Worm (Caenorhabditis elegans): ENCODE data around the gene sup-9.

Gene sup-9

ce11 chrII:2734735-2735134, 47.9 kb upstream of the sup-9 start (continued):
- TF ChIP-seq cey-2 (tag; optimal IDR thresholded peaks at IDR 0.05; ENCODE audit: borderline replicate concordance, insufficient read depth) (no peak), aha-1 (tag) (peak; percentile 70), aly-2 (tag; optimal IDR thresholded peaks at IDR 0.05) (no peak), daf-19 (GFP tag; conservative IDR thresholded peaks at IDR 0.05) (no peak), lin-13 (GFP tag; optimal IDR thresholded peaks at IDR 0.05) (no peak), ztf-7 (tag; optimal IDR thresholded peaks at IDR 0.05) (no peak), ZK337.2 (GFP tag; IDR thresholded peaks at IDR 0.05) (no peak), egl-27 (tag; optimal IDR thresholded peaks at IDR 0.05) (no peak), egl-43 (GFP tag; IDR thresholded peaks at IDR 0.05) (0 out of 2 replicates have a peak, but pooled peaks have one; percentile 7), sdz-12 (GFP tag; optimal IDR thresholded peaks at IDR 0.05) (no peak), nhr-42 (GFP tag; IDR thresholded peaks at IDR 0.05) (no peak), unc-62 (GFP tag; optimal IDR thresholded peaks at IDR 0.05 in 1 of 2) (peak in 1 of 2 experiments; percentile 47), unc-62 (tag; optimal IDR thresholded peaks at IDR 0.05) (no peak), nhr-41 (GFP tag; IDR thresholded peaks at IDR 0.05) (no peak), hlh-30 (tag; optimal IDR thresholded peaks at IDR 0.05; ENCODE audit: insufficient read depth) (peak; percentile 46), nhr-77 (tag; optimal IDR thresholded peaks at IDR 0.05) (no peak), snpc-4 (tag; optimal IDR thresholded peaks at IDR 0.05) (no peak), dve-1 (tag; optimal IDR thresholded peaks at IDR 0.05; ENCODE audit: insufficient read depth) (no peak), fkh-10 (GFP tag; optimal IDR thresholded peaks at IDR 0.05) (no peak), Y75B8A.6 (GFP tag; IDR thresholded peaks at IDR 0.05) (no peak), mdt-29 (GFP tag; IDR thresholded peaks at IDR 0.05) (no peak), ceh-32 (tag; optimal IDR thresholded peaks at IDR 0.05; ENCODE audit: poor library complexity) (no peak), R02D3.7 (tag; optimal IDR thresholded peaks at IDR 0.05) (no peak), dmd-9 (GFP tag; IDR thresholded peaks at IDR 0.05) (0 out of 2 replicates have a peak, but pooled peaks have one; percentile 44), php-3 (GFP tag; IDR thresholded peaks at IDR 0.05) (no peak), mes-2 (tag; optimal IDR thresholded peaks at IDR 0.05; ENCODE audit: poor library complexity, severe bottlenecking) (peak; percentile 59), tag-97 (GFP tag; IDR thresholded peaks at IDR 0.05) (no peak), skn-1 (tag; optimal IDR thresholded peaks at IDR 0.05) (no peak), mxl-3 (GFP tag; optimal IDR thresholded peaks at IDR 0.05) (no peak), ama-1 (optimal IDR thresholded peaks at IDR 0.05) (no peak), dmd-6 (GFP tag; IDR thresholded peaks at IDR 0.05) (0 out of 2 replicates have a peak, but pooled peaks have one; percentile 8), daf-12 (tag; optimal IDR thresholded peaks at IDR 0.05) (no peak), pqm-1 (tag; optimal IDR thresholded peaks at IDR 0.05) (no peak), F37D6.2 (tag; optimal IDR thresholded peaks at IDR 0.05) (no peak), mdl-1 (tag; optimal IDR thresholded peaks at IDR 0.05) (peak; percentile 28 to 37), zag-1 (tag; optimal IDR thresholded peaks at IDR 0.05) (no peak), ceh-62 (tag; optimal IDR thresholded peaks at IDR 0.05) (no peak), unc-130 (GFP tag; optimal IDR thresholded peaks at IDR 0.05) (no peak), dmd-8 (GFP tag; IDR thresholded peaks at IDR 0.05) (no peak), nhr-111 (GFP tag; optimal IDR thresholded peaks at IDR 0.05) (no peak), ces-1 (GFP tag; optimal IDR thresholded peaks at IDR 0.05) (no peak), spr-1 (tag; optimal IDR thresholded peaks at IDR 0.05) (no peak)

DNA sequence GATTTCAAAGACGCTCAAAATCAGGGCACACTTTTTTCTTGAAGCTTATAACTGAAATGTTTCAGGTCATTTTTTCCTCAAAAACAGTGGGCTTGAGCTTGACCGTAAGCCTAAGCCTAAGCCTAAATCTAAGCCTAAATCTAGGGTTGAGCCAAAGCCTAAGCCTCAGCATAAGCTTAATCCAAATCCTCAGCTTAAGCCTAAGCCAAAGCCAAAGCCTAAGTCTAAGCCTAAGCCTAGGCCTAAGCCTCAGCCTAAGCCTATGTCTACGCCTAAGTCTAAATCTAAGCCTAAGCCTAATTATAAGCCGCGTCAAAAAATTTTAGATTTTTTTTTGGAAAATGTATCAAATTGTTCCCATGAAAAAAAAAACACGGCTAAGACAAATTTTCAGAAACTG, 47.4 kb upstream of the sup-9 start:
- TF ChIP-seq duxl-1 (tag; optimal IDR thresholded peaks at IDR 0.05; ENCODE audit: poor library complexity), result no peak
- no peak for TF ChIP-seq sdz-12 (GFP tag; optimal IDR thresholded peaks at IDR 0.05)
- TF ChIP-seq ceh-20 (GFP tag; IDR thresholded peaks at IDR 0.05), result no peak
- no peak for TF ChIP-seq nhr-76 (tag; optimal IDR thresholded peaks at IDR 0.05)
- no peak for TF ChIP-seq dmd-6 (GFP tag; IDR thresholded peaks at IDR 0.05)
- no peak for TF ChIP-seq rbr-2 (tag; optimal IDR thresholded peaks at IDR 0.05)
- no peak for TF ChIP-seq ces-1 (GFP tag; optimal IDR thresholded peaks at IDR 0.05)
- TF ChIP-seq set-16 (GFP tag; IDR thresholded peaks at IDR 0.05), result no peak
- TF ChIP-seq php-3 (GFP tag; IDR thresholded peaks at IDR 0.05), result no peak

Measured in whole organism, L4 larva.